Fruit fly (Drosophila melanogaster) whole organism, pupa: Measurements from ENCODE around the gene CG31206.

Experiments
- CG10348 ChIP-seq: fragments of 200-800 bp; sonication (Bioruptor generic); IDR thresholded peaks from 2 replicates; pipeline ENCODE4 v1.3.6; 2022; ENCODE audit warnings: missing biosample characterization, missing genetic modification characterization
- CG12605 ChIP-seq: fragments of 200-800 bp; sonication (Bioruptor generic); IDR thresholded peaks from 2 replicates; pipeline ENCODE4 v1.3.6; 2022; ENCODE audit warnings: missing biosample characterization, missing genetic modification characterization
- CG32121 ChIP-seq: fragments of 200-800 bp; sonication (Bioruptor generic); IDR thresholded peaks from 2 replicates; pipeline ENCODE4 v1.3.6; 2022; ENCODE audit warnings: missing biosample characterization, missing genetic modification characterization
- CG34367 ChIP-seq: fragments of 200-800 bp; sonication (Bioruptor generic); optimal IDR thresholded peaks from 2 replicates; lab custom pipeline; 2018; ENCODE audit warnings: missing biosample characterization, mild to moderate bottlenecking, missing genetic modification characterization
- CG4496 ChIP-seq: fragments of 200-800 bp; sonication (Bioruptor generic); IDR thresholded peaks from 3 replicates; pipeline ENCODE4 v1.3.6; 2022; ENCODE audit warnings: missing biosample characterization, missing genetic modification characterization
- CG8301 ChIP-seq: fragments of 200-800 bp; sonication (Bioruptor generic); optimal IDR thresholded peaks from 2 replicates; lab custom pipeline; 2018; ENCODE audit warnings: missing biosample characterization, mild to moderate bottlenecking, missing genetic modification characterization
- CG9948 ChIP-seq: fragments of 200-800 bp; sonication (Bioruptor generic); optimal IDR thresholded peaks from 2 replicates; lab custom pipeline; 2018; ENCODE audit warnings: missing biosample characterization, mild to moderate bottlenecking, missing genetic modification characterization, moderate library complexity
- gl ChIP-seq: fragments of 200-800 bp; sonication (Bioruptor generic); optimal IDR thresholded peaks from 2 replicates; lab custom pipeline; 2018; ENCODE audit warnings: missing biosample characterization, mild to moderate bottlenecking, missing genetic modification characterization
- rn ChIP-seq: fragments of 200-800 bp; sonication (Bioruptor generic); IDR thresholded peaks from 2 replicates; pipeline ENCODE4 v1.3.6; 2022; ENCODE audit warnings: missing biosample characterization, missing genetic modification characterization

DNA sequence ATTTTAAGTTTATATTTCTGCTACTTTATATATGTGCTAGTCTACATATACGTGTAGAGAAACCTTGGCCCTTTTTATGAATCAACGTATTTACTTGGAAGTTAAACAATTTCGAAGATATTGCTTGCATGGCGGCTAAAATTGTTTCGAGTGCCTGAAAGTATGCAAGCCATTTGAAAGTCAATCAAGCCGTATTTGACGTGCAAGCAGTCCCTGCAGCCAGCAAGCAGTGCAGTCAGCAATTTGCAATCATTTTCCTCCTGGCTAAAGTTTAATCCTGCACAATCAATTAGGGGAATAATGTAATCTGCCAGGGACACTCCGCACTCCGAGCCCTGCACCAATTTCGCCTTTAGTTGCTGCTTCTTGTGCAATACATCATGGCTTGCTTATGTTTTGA, 46.9 kb upstream of the CG31206 start:
- TF ChIP-seq CG10348 (GFP tag; lab: Robert Waterston, UW) (no peak), CG8301 (tag; lab: Kevin White, UChicago) (no peak), CG9948 (tag; lab: Kevin White, UChicago) (no peak), gl (no peak), CG34367 (tag; lab: Kevin White, UChicago) (no peak), CG12605 (no peak), CG4496 (GFP tag; lab: Robert Waterston, UW) (no peak), CG32121 (GFP tag; lab: Robert Waterston, UW) (no peak), rn (GFP tag; lab: Robert Waterston, UW) (no peak)
